Comparison of ENCODE assay signal across 4 fruit fly cellular contexts in genomic region chr2L:11395636-11396035, dm6.
TF ChIP-seq lines count a peak whose summit lies in the region.

No protein-coding gene starts in this region.

- TF ChIP-seq CTCF in whole organism, embryonic (GFP tag; optimal IDR thresholded peaks at IDR 0.05; lab: Kevin White, UChicago): no peak

TF ChIP-seq in whole organism, embryonic, 481 proteins besides CTCF, POLR2A, EP300 and RAD21:
- no peak for TF ChIP-seq insv (GFP tag; optimal IDR thresholded peaks at IDR 0.05; lab: Kevin White, UChicago)
- peak; percentile 23 for TF ChIP-seq CG11504 (tag; optimal IDR thresholded peaks at IDR 0.05; lab: Kevin White, UChicago)
- peak; percentile 5 for TF ChIP-seq Sox102F (GFP tag; optimal IDR thresholded peaks at IDR 0.05; lab: Kevin White, UChicago)
- TF ChIP-seq tgo (GFP tag; IDR thresholded peaks at IDR 0.05; lab: Robert Waterston, UW): peak; percentile 29; the same call in 2 of the 3 replicates
- TF ChIP-seq gem (tag; optimal IDR thresholded peaks at IDR 0.05; lab: Kevin White, UChicago): peak; percentile 38
- TF ChIP-seq dmrt99B (tag; optimal IDR thresholded peaks at IDR 0.05; lab: Kevin White, UChicago): peak; percentile 8
- peak; percentile 7 for TF ChIP-seq CG7839 (tag; optimal IDR thresholded peaks at IDR 0.05; lab: Kevin White, UChicago)
- peak; percentile 57 for TF ChIP-seq lbe (GFP tag; optimal IDR thresholded peaks at IDR 0.05; lab: Kevin White, UChicago)
- TF ChIP-seq CG2712 (tag; optimal IDR thresholded peaks at IDR 0.05; lab: Kevin White, UChicago): peak; percentile 23
- TF ChIP-seq prd (optimal IDR thresholded peaks at IDR 0.05; lab: Kevin White, UChicago): no peak
- 0 out of 3 replicates have a peak, but pooled peaks have one; percentile 10 for TF ChIP-seq prd (GFP tag; IDR thresholded peaks at IDR 0.05; lab: Robert Waterston, UW)
- no peak for TF ChIP-seq CG7963 (GFP tag; IDR thresholded peaks at IDR 0.05; lab: Robert Waterston, UW; ENCODE audit: partially characterized antibody)
- TF ChIP-seq Blimp-1 (GFP tag; optimal IDR thresholded peaks at IDR 0.05; lab: Kevin White, UChicago): peak; percentile 4
- no peak for TF ChIP-seq CG18619 (GFP tag; optimal IDR thresholded peaks at IDR 0.05; lab: Kevin White, UChicago)
- 0 out of 2 replicates have a peak, but pooled peaks have one; percentile 19 for TF ChIP-seq CG31441 (GFP tag; IDR thresholded peaks at IDR 0.05; lab: Robert Waterston, UW)
- peak in 1 of 2 experiments; percentile 5 for TF ChIP-seq bsh (GFP tag; optimal IDR thresholded peaks at IDR 0.05; lab: Kevin White, UChicago)
- no peak for TF ChIP-seq E2f2 (GFP tag; IDR thresholded peaks at IDR 0.05; lab: Robert Waterston, UW)
TF ChIP-seq in whole organism, embryonic: peak in this region for 12.

TF ChIP-seq in whole organism, prepupa, 60 proteins besides CTCF, POLR2A, EP300 and RAD21 (continues in another document):
- no peak for TF ChIP-seq CG8319 (GFP tag; optimal IDR thresholded peaks at IDR 0.05; lab: Kevin White, UChicago)
- peak; percentile 63 for TF ChIP-seq CG6792 (GFP tag; optimal IDR thresholded peaks at IDR 0.05; lab: Kevin White, UChicago)
- TF ChIP-seq lz (GFP tag; optimal IDR thresholded peaks at IDR 0.05; lab: Kevin White, UChicago): peak; percentile 59
- peak; percentile 54 for TF ChIP-seq Hr39 (GFP tag; optimal IDR thresholded peaks at IDR 0.05; lab: Kevin White, UChicago)
- TF ChIP-seq CG6163 (GFP tag; IDR thresholded peaks at IDR 0.05; lab: Robert Waterston, UW): peak; percentile 69; the same call in 2 of the 3 replicates
- TF ChIP-seq CG1621 (tag; optimal IDR thresholded peaks at IDR 0.05; lab: Kevin White, UChicago): peak; percentile 7
- TF ChIP-seq CG11902 (GFP tag; optimal IDR thresholded peaks at IDR 0.05; lab: Kevin White, UChicago): peak; percentile 51
- peak; percentile 74 for TF ChIP-seq Met (GFP tag; optimal IDR thresholded peaks at IDR 0.05; lab: Kevin White, UChicago)
- TF ChIP-seq Smox (GFP tag; optimal IDR thresholded peaks at IDR 0.05; lab: Kevin White, UChicago): peak; percentile 67
- TF ChIP-seq Lpt (GFP tag; optimal IDR thresholded peaks at IDR 0.05; lab: Kevin White, UChicago): no peak
- peak; percentile 39 for TF ChIP-seq vri (GFP tag; optimal IDR thresholded peaks at IDR 0.05; lab: Kevin White, UChicago)
- TF ChIP-seq Hr4 (GFP tag; optimal IDR thresholded peaks at IDR 0.05; lab: Kevin White, UChicago): no peak
- peak in 1 of 2 experiments; percentile 61 for TF ChIP-seq salr (GFP tag; optimal IDR thresholded peaks at IDR 0.05; lab: Kevin White, UChicago)
- TF ChIP-seq cyc (GFP tag; optimal IDR thresholded peaks at IDR 0.05; lab: Kevin White, UChicago): peak; percentile 52
- TF ChIP-seq CG11762 (GFP tag; optimal IDR thresholded peaks at IDR 0.05; lab: Kevin White, UChicago; ENCODE audit: insufficient read depth): peak; percentile 12
- peak; percentile 57 for TF ChIP-seq CG10631 (GFP tag; optimal IDR thresholded peaks at IDR 0.05; lab: Kevin White, UChicago)
- TF ChIP-seq OdsH (GFP tag; optimal IDR thresholded peaks at IDR 0.05; lab: Kevin White, UChicago): peak; percentile 62
- no peak for TF ChIP-seq Eip93F (GFP tag; optimal IDR thresholded peaks at IDR 0.05; lab: Kevin White, UChicago)
- no peak for TF ChIP-seq CG6276 (GFP tag; optimal IDR thresholded peaks at IDR 0.05; lab: Kevin White, UChicago)
- TF ChIP-seq Ets21C (GFP tag; optimal IDR thresholded peaks at IDR 0.05; lab: Kevin White, UChicago): peak; percentile 38
- TF ChIP-seq CG3032 (tag; optimal IDR thresholded peaks at IDR 0.05; lab: Kevin White, UChicago): peak; percentile 27
- no peak for TF ChIP-seq spab (GFP tag; optimal IDR thresholded peaks at IDR 0.05; lab: Kevin White, UChicago)
- peak; percentile 23 for TF ChIP-seq net (GFP tag; optimal IDR thresholded peaks at IDR 0.05; lab: Kevin White, UChicago)
- TF ChIP-seq CG10669 (GFP tag; optimal IDR thresholded peaks at IDR 0.05; lab: Kevin White, UChicago): peak; percentile 20

TF ChIP-seq in whole organism, pupa, 21 proteins besides CTCF, POLR2A, EP300 and RAD21:
- peak; percentile 31 for TF ChIP-seq CG34367 (tag; optimal IDR thresholded peaks at IDR 0.05; lab: Kevin White, UChicago)
- peak; percentile 44 for TF ChIP-seq CG17806 (tag; optimal IDR thresholded peaks at IDR 0.05; lab: Kevin White, UChicago)
- peak; percentile 53 for TF ChIP-seq Snoo (tag; optimal IDR thresholded peaks at IDR 0.05; lab: Kevin White, UChicago)
- no peak for TF ChIP-seq CG12605 (GFP tag; IDR thresholded peaks at IDR 0.05; lab: Robert Waterston, UW)
- TF ChIP-seq CG15710 (tag; optimal IDR thresholded peaks at IDR 0.05; lab: Kevin White, UChicago): peak; percentile 55
- TF ChIP-seq CG13204 (GFP tag; optimal IDR thresholded peaks at IDR 0.05; lab: Kevin White, UChicago): no peak
- peak; percentile 21 for TF ChIP-seq Pif1B (GFP tag; optimal IDR thresholded peaks at IDR 0.05; lab: Kevin White, UChicago)
- TF ChIP-seq Pif1A (GFP tag; optimal IDR thresholded peaks at IDR 0.05; lab: Kevin White, UChicago): peak; percentile 35
- no peak for TF ChIP-seq CG14655 (GFP tag; optimal IDR thresholded peaks at IDR 0.05; lab: Kevin White, UChicago)
- no peak for TF ChIP-seq gl (tag; optimal IDR thresholded peaks at IDR 0.05; lab: Kevin White, UChicago)
- TF ChIP-seq CG32121 (GFP tag; IDR thresholded peaks at IDR 0.05; lab: Robert Waterston, UW): peak; percentile 25; the same call in 1 of the 2 replicates
- no peak for TF ChIP-seq D1 (tag; optimal IDR thresholded peaks at IDR 0.05; lab: Kevin White, UChicago)
- peak; percentile 20 for TF ChIP-seq CG9948 (tag; optimal IDR thresholded peaks at IDR 0.05; lab: Kevin White, UChicago)
- peak; percentile 54 for TF ChIP-seq CG8159 (tag; optimal IDR thresholded peaks at IDR 0.05; lab: Kevin White, UChicago)
TF ChIP-seq in whole organism, pupa: peak in this region for 9.

TF ChIP-seq in whole organism, wandering third instar larva, 38 proteins besides CTCF, POLR2A, EP300 and RAD21:
- TF ChIP-seq Hnf4 (GFP tag; optimal IDR thresholded peaks at IDR 0.05; lab: Kevin White, UChicago) (peak; percentile 64), woc (GFP tag; optimal IDR thresholded peaks at IDR 0.05; lab: Kevin White, UChicago) (peak; percentile 46), rgr (GFP tag; optimal IDR thresholded peaks at IDR 0.05; lab: Kevin White, UChicago) (peak; percentile 70), Sp1 (GFP tag; optimal IDR thresholded peaks at IDR 0.05; lab: Kevin White, UChicago) (peak; percentile 65), sage (GFP tag; optimal IDR thresholded peaks at IDR 0.05; lab: Kevin White, UChicago) (no peak), ey (GFP tag; optimal IDR thresholded peaks at IDR 0.05; lab: Kevin White, UChicago) (peak; percentile 75), HLH106 (tag; optimal IDR thresholded peaks at IDR 0.05; lab: Kevin White, UChicago) (peak; percentile 60), lola (GFP tag; optimal IDR thresholded peaks at IDR 0.05; lab: Kevin White, UChicago) (no peak), brk (GFP tag; optimal IDR thresholded peaks at IDR 0.05; lab: Kevin White, UChicago) (peak; percentile 64), GATAd (GFP tag; optimal IDR thresholded peaks at IDR 0.05; lab: Kevin White, UChicago) (no peak), tai (GFP tag; optimal IDR thresholded peaks at IDR 0.05; lab: Kevin White, UChicago) (peak; percentile 40), h (GFP tag; optimal IDR thresholded peaks at IDR 0.05; lab: Kevin White, UChicago) (peak; percentile 58), foxo (GFP tag; optimal IDR thresholded peaks at IDR 0.05; lab: Kevin White, UChicago) (peak in 1 of 2 experiments; percentile 75), psq (GFP tag; optimal IDR thresholded peaks at IDR 0.05; lab: Kevin White, UChicago) (peak; percentile 55), fru (GFP tag; optimal IDR thresholded peaks at IDR 0.05; lab: Kevin White, UChicago) (peak; percentile 78), OdsH (GFP tag; optimal IDR thresholded peaks at IDR 0.05; lab: Kevin White, UChicago) (peak; percentile 75), br (GFP tag; optimal IDR thresholded peaks at IDR 0.05; lab: Kevin White, UChicago) (peak; percentile 51), Abd-B (GFP tag; optimal IDR thresholded peaks at IDR 0.05; lab: Kevin White, UChicago) (no peak)

Comparison
In these comparisons a context has a peak if more than half of its experiments do, and no peak if none do; other contexts are left out.
1. Of the 7 proteins assayed by ChIP-seq in both whole organism, embryonic and whole organism, prepupa: peak only in whole organism, embryonic: none; only in whole organism, prepupa: Hr39; in both: Blimp-1 and Sox102F; in neither: 4.